Fruit fly (Drosophila melanogaster) whole organism, embryonic: ENCODE data around the gene IM33.

Source experiments
- CG10543 ChIP-seq: fragments of 200-800 bp; sonication (Bioruptor generic); optimal IDR thresholded peaks from 3 replicates; lab custom pipeline; 2017; ENCODE audit warnings: missing biosample characterization, mild to moderate bottlenecking, missing genetic modification characterization, moderate library complexity
- CG11085 ChIP-seq: fragments of 200-800 bp; sonication (Bioruptor generic); IDR thresholded peaks from 2 replicates; pipeline ENCODE4 v1.3.6; 2022; ENCODE audit warnings: missing biosample characterization, missing genetic modification characterization
- CG11504 ChIP-seq: fragments of 200-800 bp; sonication (Bioruptor generic); optimal IDR thresholded peaks from 3 replicates; lab custom pipeline; 2019; ENCODE audit warnings: missing biosample characterization, mild to moderate bottlenecking, missing genetic modification characterization, moderate library complexity
- CG11560 ChIP-seq: fragments of 200-800 bp; sonication (Bioruptor generic); IDR thresholded peaks from 3 replicates; pipeline ENCODE4 v1.3.6; 2022; ENCODE audit warnings: missing biosample characterization, missing genetic modification characterization
- CG12155 ChIP-seq: fragments of 200-800 bp; sonication (Bioruptor generic); optimal IDR thresholded peaks from 3 replicates; lab custom pipeline; 2016; ENCODE audit warnings: missing biosample characterization, missing genetic modification characterization
- CG13424 ChIP-seq: fragments of 200-800 bp; sonication (Bioruptor generic); optimal IDR thresholded peaks from 2 replicates; lab custom pipeline; 2019; ENCODE audit warnings: missing biosample characterization, mild to moderate bottlenecking, missing genetic modification characterization, moderate library complexity
- CG17359 ChIP-seq: fragments of 200-800 bp; sonication (Bioruptor generic); optimal IDR thresholded peaks from 3 replicates; lab custom pipeline; 2018; ENCODE audit warnings: missing biosample characterization, mild to moderate bottlenecking, missing genetic modification characterization, moderate library complexity
- CG17829 ChIP-seq: fragments of 200-800 bp; optimal IDR thresholded peaks from 2 replicates; lab custom pipeline; 2019; ENCODE audit warnings: missing biosample characterization, mild to moderate bottlenecking, missing genetic modification characterization, moderate library complexity
- CG18599 ChIP-seq: fragments of 200-800 bp; sonication (Bioruptor generic); optimal IDR thresholded peaks from 3 replicates; lab custom pipeline; 2017; ENCODE audit warnings: missing biosample characterization, missing genetic modification characterization, mild to moderate bottlenecking, moderate library complexity, missing genetic modification reagents
- CG18619 ChIP-seq: fragments of 200-800 bp; sonication (Bioruptor generic); optimal IDR thresholded peaks from 3 replicates; lab custom pipeline; 2017; ENCODE audit warnings: missing biosample characterization, mild to moderate bottlenecking, missing genetic modification characterization
- CG2120 ChIP-seq: fragments of 200-800 bp; sonication (Bioruptor generic); optimal IDR thresholded peaks from 3 replicates; lab custom pipeline; 2016; ENCODE audit warnings: missing biosample characterization, missing genetic modification characterization
- CG2129 ChIP-seq: fragments of 200-800 bp; sonication (Bioruptor generic); IDR thresholded peaks from 2 replicates; pipeline ENCODE4 v1.3.6; 2022; ENCODE audit warnings: missing biosample characterization, missing genetic modification characterization; ENCODE audit not compliant: partially characterized antibody
- CG6765 ChIP-seq: fragments of 200-800 bp; sonication (Bioruptor generic); optimal IDR thresholded peaks from 3 replicates; lab custom pipeline; 2017; ENCODE audit warnings: missing biosample characterization, mild to moderate bottlenecking, missing genetic modification characterization
- CG8478 ChIP-seq: fragments of >200 bp; optimal IDR thresholded peaks from 2 replicates; lab custom pipeline; 2018
- CG8944 ChIP-seq: fragments of 200-800 bp; sonication (Bioruptor generic); optimal IDR thresholded peaks from 3 replicates; lab custom pipeline; 2016; ENCODE audit warnings: missing biosample characterization, missing genetic modification characterization
- E2f1 ChIP-seq: fragments of 200-800 bp; sonication (Bioruptor generic); IDR thresholded peaks from 2 replicates; pipeline ENCODE4 v1.3.6; 2022; ENCODE audit warnings: missing biosample characterization, missing genetic modification characterization
- H15 ChIP-seq: fragments of 200-800 bp; sonication (Bioruptor generic); IDR thresholded peaks from 3 replicates; pipeline ENCODE4 v1.3.6; 2022; ENCODE audit warnings: missing biosample characterization, missing genetic modification characterization
- Lhr ChIP-seq: fragments of 200-800 bp; sonication (Bioruptor generic); optimal IDR thresholded peaks from 3 replicates; lab custom pipeline; 2017; ENCODE audit warnings: mild to moderate bottlenecking, missing biosample characterization, missing genetic modification reagents, missing genetic modification characterization
- Lpt ChIP-seq: fragments of >200 bp; optimal IDR thresholded peaks from 2 replicates; lab custom pipeline; 2018; ENCODE audit warnings: missing biosample characterization, missing genetic modification characterization
- MBD-R2 ChIP-seq: fragments of 200-800 bp; sonication (Bioruptor generic); IDR thresholded peaks from 2 replicates; pipeline ENCODE4 v1.3.6; 2022; ENCODE audit warnings: missing biosample characterization, missing genetic modification characterization
- Meics ChIP-seq: fragments of 200-800 bp; sonication (Bioruptor generic); optimal IDR thresholded peaks from 2 replicates; lab custom pipeline; 2017; ENCODE audit warnings: missing biosample characterization, mild to moderate bottlenecking, missing genetic modification characterization
- Sox100B ChIP-seq: fragments of 200-800 bp; sonication (Bioruptor generic); optimal IDR thresholded peaks from 3 replicates; lab custom pipeline; 2018; ENCODE audit warnings: missing biosample characterization, mild to moderate bottlenecking, missing genetic modification characterization
- Trl ChIP-seq, 3 experiments: fragments of >200 bp in 2 of 3; fragments of 200-800 bp in 1 of 3; sonication (Bioruptor generic) in 1 of 3; optimal IDR thresholded peaks; 2 replicates in 1 of 3; 3 replicates in 2 of 3; lab custom pipeline; 2016 to 2017; ENCODE audit warnings: missing biosample characterization in 1 of 3, missing genetic modification characterization in 1 of 3
- Vsx1 ChIP-seq: fragments of 200-800 bp; sonication (Bioruptor generic); optimal IDR thresholded peaks from 2 replicates; lab custom pipeline; 2017; ENCODE audit warnings: missing biosample characterization, mild to moderate bottlenecking, missing genetic modification characterization, missing genetic modification reagents
- Xrp1 ChIP-seq: fragments of 200-800 bp; sonication (Bioruptor generic); IDR thresholded peaks from 2 replicates; pipeline ENCODE4 v1.3.6; 2022; ENCODE audit warnings: missing biosample characterization, missing genetic modification characterization
- ab ChIP-seq: fragments of 200-800 bp; sonication (Bioruptor generic); optimal IDR thresholded peaks from 2 replicates; lab custom pipeline; 2016; ENCODE audit warnings: missing biosample characterization, missing genetic modification characterization
- abd-A ChIP-seq: fragments of 200-800 bp; sonication (Bioruptor generic); optimal IDR thresholded peaks from 3 replicates; lab custom pipeline; 2019; ENCODE audit warnings: missing biosample characterization, mild to moderate bottlenecking, missing genetic modification characterization, moderate library complexity
- cad ChIP-seq: fragments of >200 bp; optimal IDR thresholded peaks from 2 replicates; lab custom pipeline; 2017; ENCODE audit warnings: missing biosample characterization, missing genetic modification characterization
- cas ChIP-seq: fragments of 200-800 bp; sonication (Bioruptor generic); IDR thresholded peaks from 2 replicates; pipeline ENCODE4 v1.3.6; 2022; ENCODE audit warnings: missing biosample characterization, missing genetic modification characterization
- cg ChIP-seq: fragments of 200-800 bp; sonication (Bioruptor generic); optimal IDR thresholded peaks from 3 replicates; lab custom pipeline; 2019; ENCODE audit warnings: missing biosample characterization, mild to moderate bottlenecking, missing genetic modification characterization, moderate library complexity
- chif ChIP-seq, 2 experiments: fragments of 200-800 bp; sonication (Bioruptor generic); optimal IDR thresholded peaks; 3 replicates each; lab custom pipeline; 2016; ENCODE audit warnings: missing biosample characterization in 2 of 2, missing genetic modification characterization in 2 of 2
- dmrt11E ChIP-seq: fragments of 200-800 bp; sonication (Bioruptor generic); optimal IDR thresholded peaks from 3 replicates; lab custom pipeline; 2018; ENCODE audit warnings: missing biosample characterization, mild to moderate bottlenecking, missing genetic modification characterization, moderate library complexity
- dmrt99B ChIP-seq: fragments of 200-800 bp; sonication (Bioruptor generic); optimal IDR thresholded peaks from 2 replicates; lab custom pipeline; 2018; ENCODE audit warnings: missing biosample characterization, mild to moderate bottlenecking, missing genetic modification characterization, moderate library complexity
- fd96Cb ChIP-seq: fragments of 200-800 bp; sonication (Bioruptor generic); optimal IDR thresholded peaks from 2 replicates; lab custom pipeline; 2018; ENCODE audit warnings: missing biosample characterization, mild to moderate bottlenecking, missing genetic modification characterization, moderate library complexity
- gsb ChIP-seq: fragments of 200-800 bp; sonication (Bioruptor generic); IDR thresholded peaks from 2 replicates; pipeline ENCODE4 v1.3.6; 2022; ENCODE audit warnings: missing biosample characterization, missing genetic modification characterization
- h ChIP-seq: fragments of >200 bp; optimal IDR thresholded peaks from 2 replicates; lab custom pipeline; 2017
- hth ChIP-seq: fragments of >200 bp; optimal IDR thresholded peaks from 2 replicates; lab custom pipeline; 2017; ENCODE audit warnings: inconsistent platforms
- ken ChIP-seq: fragments of 200-800 bp; sonication (Bioruptor generic); IDR thresholded peaks from 3 replicates; pipeline ENCODE4 v1.3.6; 2022; ENCODE audit warnings: missing biosample characterization, missing genetic modification characterization
- lilli ChIP-seq: fragments of 200-800 bp; sonication (Bioruptor generic); optimal IDR thresholded peaks from 3 replicates; lab custom pipeline; 2016; ENCODE audit warnings: missing biosample characterization, missing genetic modification characterization
- mam ChIP-seq: fragments of 200-800 bp; sonication (Bioruptor generic); optimal IDR thresholded peaks from 3 replicates; lab custom pipeline; 2016; ENCODE audit warnings: missing biosample characterization, missing genetic modification characterization
- nau ChIP-seq: fragments of 200-800 bp; sonication (Bioruptor generic); optimal IDR thresholded peaks from 3 replicates; lab custom pipeline; 2017; ENCODE audit warnings: missing biosample characterization, mild to moderate bottlenecking, missing genetic modification characterization, missing genetic modification reagents
- nom ChIP-seq: fragments of 200-800 bp; sonication (Bioruptor generic); optimal IDR thresholded peaks from 2 replicates; lab custom pipeline; 2017; ENCODE audit warnings: missing biosample characterization, missing genetic modification characterization, mild to moderate bottlenecking, moderate library complexity, missing genetic modification reagents
- org-1 ChIP-seq: fragments of 200-800 bp; sonication (Bioruptor generic); optimal IDR thresholded peaks from 2 replicates; lab custom pipeline; 2017; ENCODE audit warnings: missing biosample characterization, missing genetic modification characterization
- peb ChIP-seq: fragments of 200-800 bp; sonication (Bioruptor generic); IDR thresholded peaks from 2 replicates; pipeline ENCODE4 v1.3.6; 2022; ENCODE audit warnings: missing biosample characterization, missing genetic modification characterization
- pnt ChIP-seq: fragments of 200-800 bp; sonication (Bioruptor generic); optimal IDR thresholded peaks from 3 replicates; lab custom pipeline; 2016; ENCODE audit warnings: missing biosample characterization, missing genetic modification characterization
- pum ChIP-seq: fragments of 200-800 bp; sonication (Bioruptor generic); optimal IDR thresholded peaks from 2 replicates; lab custom pipeline; 2016; ENCODE audit warnings: missing biosample characterization, missing genetic modification characterization
- shn ChIP-seq: fragments of 200-800 bp; sonication (Bioruptor generic); optimal IDR thresholded peaks from 3 replicates; lab custom pipeline; 2016; ENCODE audit warnings: missing biosample characterization, missing genetic modification characterization
- sna ChIP-seq: fragments of 200-800 bp; sonication (Bioruptor generic); IDR thresholded peaks from 2 replicates; pipeline ENCODE4 v1.3.6; 2022; ENCODE audit warnings: missing biosample characterization, missing genetic modification characterization; ENCODE audit not compliant: partially characterized antibody
- so ChIP-seq: fragments of 200-800 bp; sonication (Bioruptor generic); IDR thresholded peaks from 3 replicates; pipeline ENCODE4 v1.3.6; 2022; ENCODE audit warnings: missing biosample characterization, missing genetic modification characterization
- unpg ChIP-seq: fragments of 200-800 bp; sonication (Bioruptor generic); optimal IDR thresholded peaks from 3 replicates; lab custom pipeline; 2018; ENCODE audit warnings: missing biosample characterization, mild to moderate bottlenecking, missing genetic modification characterization, moderate library complexity
- zf30C ChIP-seq: fragments of 200-800 bp; sonication (Bioruptor generic); optimal IDR thresholded peaks from 3 replicates; lab custom pipeline; 2018; ENCODE audit warnings: missing biosample characterization, mild to moderate bottlenecking, missing genetic modification characterization

IM33 gene

DNA sequence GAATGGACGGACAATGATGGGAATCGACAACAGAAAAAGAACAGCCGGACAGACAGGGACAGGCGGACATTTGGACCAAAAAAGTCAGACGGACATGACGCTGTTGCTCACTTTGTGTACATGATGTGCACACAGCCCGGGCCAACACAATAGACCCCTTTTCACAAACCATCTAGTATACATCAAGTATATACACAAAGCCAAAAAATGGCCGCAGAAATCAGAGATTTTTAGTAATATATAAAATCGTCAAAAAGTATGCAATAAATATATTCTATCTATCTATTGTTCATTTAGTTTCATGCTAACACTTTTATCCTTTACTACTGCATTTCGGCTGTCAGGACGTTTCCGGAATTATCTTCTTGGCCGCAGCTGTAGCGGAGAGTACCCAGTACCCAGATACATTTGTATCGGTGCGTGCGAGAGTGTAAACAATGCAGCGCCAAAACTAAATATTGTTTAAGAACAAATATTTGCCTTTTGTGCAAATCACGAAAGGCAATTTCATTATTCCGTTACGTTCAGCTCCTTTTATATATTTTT is 23.0 kb upstream of the IM33 start (continued):
- TF ChIP-seq ab (GFP tag; lab: Kevin White, UChicago): no peak
- peak; percentile 57 for TF ChIP-seq CG18599 (GFP tag; lab: Kevin White, UChicago)
- TF ChIP-seq Lpt (GFP tag; lab: Kevin White, UChicago): no peak
- TF ChIP-seq cas: no peak
- no peak for TF ChIP-seq CG12155 (GFP tag; lab: Kevin White, UChicago)
- TF ChIP-seq CG11560 (tag; lab: Robert Waterston, UW): no peak
- TF ChIP-seq zf30C (GFP tag; lab: Kevin White, UChicago): no peak
- no peak for TF ChIP-seq Lhr (GFP tag; lab: Kevin White, UChicago)
- no peak for TF ChIP-seq nom (GFP tag; lab: Kevin White, UChicago)
- no peak for TF ChIP-seq shn (GFP tag; lab: Kevin White, UChicago)
- no peak for TF ChIP-seq peb
- TF ChIP-seq dmrt99B (tag; lab: Kevin White, UChicago): peak; percentile 58
- TF ChIP-seq Meics: peak; percentile 53
- no peak for TF ChIP-seq cad (GFP tag; lab: Kevin White, UChicago)
- peak; percentile 46 for TF ChIP-seq CG2120
- no peak for TF ChIP-seq CG17829 (tag; lab: Kevin White, UChicago)
- TF ChIP-seq abd-A: no peak
- no peak for TF ChIP-seq CG11085 (GFP tag; lab: Robert Waterston, UW)
- TF ChIP-seq pum (GFP tag; lab: Kevin White, UChicago): no peak
- peak; percentile 6 for TF ChIP-seq mam (GFP tag; lab: Kevin White, UChicago)
- TF ChIP-seq pnt (GFP tag; lab: Kevin White, UChicago): no peak
- no peak for TF ChIP-seq CG8478 (lab: Kevin White, UChicago)
- no peak for TF ChIP-seq CG11504 (tag; lab: Kevin White, UChicago)
- TF ChIP-seq CG2129 (GFP tag; lab: Robert Waterston, UW): no peak
- no peak for TF ChIP-seq h (lab: Kevin White, UChicago)
- peak; percentile 0 for TF ChIP-seq org-1 (GFP tag; lab: Kevin White, UChicago)
- 0 out of 2 replicates have a peak, but pooled peaks have one; percentile 5 for TF ChIP-seq gsb (GFP tag; lab: Robert Waterston, UW)
- TF ChIP-seq Vsx1 (GFP tag; lab: Kevin White, UChicago): no peak
- no peak for TF ChIP-seq sna (GFP tag; lab: Robert Waterston, UW)
- TF ChIP-seq H15 (GFP tag; lab: Robert Waterston, UW): no peak
- TF ChIP-seq nau (GFP tag; lab: Kevin White, UChicago): peak; percentile 39
- TF ChIP-seq MBD-R2: no peak
- no peak for TF ChIP-seq E2f1
- peak; percentile 23 for TF ChIP-seq lilli
- no peak for TF ChIP-seq CG8944 (GFP tag; lab: Kevin White, UChicago)
- TF ChIP-seq CG18619 (GFP tag; lab: Kevin White, UChicago): peak; percentile 8
- TF ChIP-seq hth (lab: Kevin White, UChicago): no peak
- peak; percentile 26 for TF ChIP-seq fd96Cb (tag; lab: Kevin White, UChicago)
- TF ChIP-seq Trl (optimal IDR thresholded peaks at IDR 0.05; lab: Kevin White, UChicago): no peak
- TF ChIP-seq Trl (GFP tag; optimal IDR thresholded peaks at IDR 0.05; lab: Kevin White, UChicago): no peak
- 0 out of 3 replicates have a peak, but pooled peaks have one; percentile 33 for TF ChIP-seq so (GFP tag; lab: Robert Waterston, UW)
- 0 out of 2 replicates have a peak, but pooled peaks have one; percentile 21 for TF ChIP-seq Xrp1 (GFP tag; lab: Robert Waterston, UW)
- peak; percentile 39 for TF ChIP-seq CG17359 (tag; lab: Kevin White, UChicago)
- no peak for TF ChIP-seq chif (GFP tag; optimal IDR thresholded peaks at IDR 0.05; lab: Kevin White, UChicago)
- TF ChIP-seq Sox100B (GFP tag; lab: Kevin White, UChicago): peak; percentile 39
- peak; percentile 31 for TF ChIP-seq CG13424 (tag; lab: Kevin White, UChicago)
- TF ChIP-seq ken (GFP tag; lab: Robert Waterston, UW): no peak
- TF ChIP-seq dmrt11E: no peak
- TF ChIP-seq CG6765 (GFP tag; lab: Kevin White, UChicago): no peak
- no peak for TF ChIP-seq CG10543
- no peak for TF ChIP-seq unpg (GFP tag; lab: Kevin White, UChicago)
- TF ChIP-seq cg: no peak
